Worm (Caenorhabditis elegans) whole organism, late embryonic: Measurements from ENCODE around the gene tag-307.

Experiments
- C38D4.7 ChIP-seq: fragments of 200-800 bp; sonication (Bioruptor generic); optimal IDR thresholded peaks from 2 replicates; lab custom pipeline; 2018; ENCODE audit warnings: mild to moderate bottlenecking, missing genetic modification characterization, moderate library complexity, missing compliant biosample characterization
- F13H6.1 ChIP-seq: sonication (generic microtip); optimal IDR thresholded peaks from 2 replicates; lab custom pipeline; 2016; ENCODE audit warnings: missing genetic modification characterization, missing compliant biosample characterization
- K02D7.2 ChIP-seq: sonication (generic microtip); optimal IDR thresholded peaks from 2 replicates; lab custom pipeline; 2017; ENCODE audit warnings: mild to moderate bottlenecking, missing genetic modification characterization, missing compliant biosample characterization
- T23F11.4 ChIP-seq: fragments of 200-800 bp; sonication (Bioruptor generic); optimal IDR thresholded peaks from 2 replicates; lab custom pipeline; 2018; ENCODE audit warnings: mild to moderate bottlenecking, missing genetic modification characterization, missing compliant biosample characterization
- ahr-1 ChIP-seq: sonication (generic microtip); optimal IDR thresholded peaks from 2 replicates; lab custom pipeline; 2016; ENCODE audit warnings: missing genetic modification characterization, missing compliant biosample characterization
- ama-1 ChIP-seq: fragments of 150-350 bp; optimal IDR thresholded peaks from 2 replicates; lab custom pipeline; 2014
- ceh-18 ChIP-seq: sonication (generic microtip); optimal IDR thresholded peaks from 2 replicates; lab custom pipeline; 2016; ENCODE audit warnings: missing genetic modification characterization, missing compliant biosample characterization
- ceh-19 ChIP-seq: fragments of 200-800 bp; sonication (Bioruptor generic); optimal IDR thresholded peaks from 2 replicates; lab custom pipeline; 2018; ENCODE audit warnings: mild to moderate bottlenecking, missing genetic modification characterization, missing compliant biosample characterization
- ceh-22 ChIP-seq: sonication (generic microtip); optimal IDR thresholded peaks from 2 replicates; lab custom pipeline; 2017; ENCODE audit warnings: missing biosample characterization, missing genetic modification characterization
- ceh-24 ChIP-seq: sonication (generic microtip); optimal IDR thresholded peaks from 2 replicates; lab custom pipeline; 2016; ENCODE audit warnings: mild to moderate bottlenecking, missing genetic modification characterization, missing compliant biosample characterization
- ceh-30 ChIP-seq: fragments of 150-350 bp; optimal IDR thresholded peaks from 2 replicates; lab custom pipeline; 2014; ENCODE audit warnings: missing biosample characterization, missing genetic modification characterization
- ceh-31 ChIP-seq: sonication (generic microtip); optimal IDR thresholded peaks from 2 replicates; lab custom pipeline; 2016; ENCODE audit warnings: missing genetic modification characterization, missing compliant biosample characterization
- ceh-34 ChIP-seq: sonication (generic microtip); optimal IDR thresholded peaks from 2 replicates; lab custom pipeline; 2016; ENCODE audit warnings: mild to moderate bottlenecking, missing genetic modification characterization, missing compliant biosample characterization
- ceh-45 ChIP-seq: fragments of 200-800 bp; sonication (Bioruptor generic); IDR thresholded peaks from 2 replicates; pipeline ENCODE4 v1.3.6; 2022; ENCODE audit warnings: missing genetic modification reagents, missing genetic modification characterization, missing compliant biosample characterization
- ceh-9 ChIP-seq: sonication (generic microtip); optimal IDR thresholded peaks from 2 replicates; lab custom pipeline; 2016; ENCODE audit warnings: mild to moderate bottlenecking, missing genetic modification characterization, inconsistent platforms, missing compliant biosample characterization
- che-1 ChIP-seq: sonication (generic microtip); optimal IDR thresholded peaks from 2 replicates; lab custom pipeline; 2016; ENCODE audit warnings: mild to moderate bottlenecking, missing genetic modification characterization, missing compliant biosample characterization
- dmd-4 ChIP-seq: sonication (generic microtip); optimal IDR thresholded peaks from 2 replicates; lab custom pipeline; 2016; ENCODE audit warnings: borderline replicate concordance, missing genetic modification characterization, missing compliant biosample characterization
- dve-1 ChIP-seq: sonication (generic microtip); optimal IDR thresholded peaks from 2 replicates; lab custom pipeline; 2017; ENCODE audit warnings: antibody characterized with exemption, mild to moderate bottlenecking, missing genetic modification characterization, missing compliant biosample characterization
- elt-2 ChIP-seq: sonication (generic microtip); optimal IDR thresholded peaks from 2 replicates; lab custom pipeline; 2016; ENCODE audit warnings: missing genetic modification reagents, missing genetic modification characterization, missing compliant biosample characterization
- elt-4 ChIP-seq: sonication (generic microtip); optimal IDR thresholded peaks from 2 replicates; lab custom pipeline; 2016; ENCODE audit warnings: missing genetic modification characterization, missing compliant biosample characterization
- ets-4 ChIP-seq: sonication (generic microtip); optimal IDR thresholded peaks from 2 replicates; lab custom pipeline; 2016; ENCODE audit warnings: missing genetic modification characterization, missing compliant biosample characterization
- eyg-1 ChIP-seq: sonication (generic microtip); optimal IDR thresholded peaks from 2 replicates; lab custom pipeline; 2016; ENCODE audit warnings: missing genotype, missing genetic modification characterization, missing compliant biosample characterization
- fax-1 ChIP-seq: sonication (generic microtip); optimal IDR thresholded peaks from 2 replicates; lab custom pipeline; 2016; ENCODE audit warnings: missing genotype, missing genetic modification characterization, missing compliant biosample characterization
- gmeb-2 ChIP-seq: sonication (generic microtip); optimal IDR thresholded peaks from 2 replicates; lab custom pipeline; 2016; ENCODE audit warnings: missing genetic modification characterization, inconsistent platforms, missing compliant biosample characterization
- hlh-6 ChIP-seq: sonication (generic microtip); optimal IDR thresholded peaks from 2 replicates; lab custom pipeline; 2016; ENCODE audit warnings: missing genotype, missing genetic modification characterization, missing compliant biosample characterization
- hlh-8 ChIP-seq: sonication (generic microtip); optimal IDR thresholded peaks from 2 replicates; lab custom pipeline; 2016; ENCODE audit warnings: missing genotype, missing genetic modification characterization, missing compliant biosample characterization
- lim-6 ChIP-seq: sonication (generic microtip); optimal IDR thresholded peaks from 2 replicates; lab custom pipeline; 2016; ENCODE audit warnings: missing genetic modification characterization, missing compliant biosample characterization
- madf-2 ChIP-seq: sonication (generic microtip); optimal IDR thresholded peaks from 2 replicates; lab custom pipeline; 2017; ENCODE audit warnings: missing genetic modification characterization, missing compliant biosample characterization
- mec-3 ChIP-seq: sonication (generic microtip); optimal IDR thresholded peaks from 2 replicates; lab custom pipeline; 2016; ENCODE audit warnings: borderline replicate concordance, missing genetic modification characterization, missing compliant biosample characterization
- nhr-11 ChIP-seq: fragments of 150-350 bp; optimal IDR thresholded peaks from 2 replicates; lab custom pipeline; 2014; ENCODE audit warnings: missing biosample characterization, missing genetic modification characterization
- npax-4 ChIP-seq: sonication (generic microtip); optimal IDR thresholded peaks from 2 replicates; lab custom pipeline; 2016; ENCODE audit warnings: missing genetic modification characterization, missing compliant biosample characterization
- pag-3 ChIP-seq: sonication (generic microtip); optimal IDR thresholded peaks from 2 replicates; lab custom pipeline; 2016; ENCODE audit warnings: missing compliant biosample characterization, missing genetic modification characterization, borderline replicate concordance
- pax-1 ChIP-seq: fragments of 150-350 bp; optimal IDR thresholded peaks from 2 replicates; lab custom pipeline; 2014; ENCODE audit warnings: missing biosample characterization, missing genetic modification characterization
- pha-4 ChIP-seq: fragments of 150-350 bp; optimal IDR thresholded peaks from 2 replicates; lab custom pipeline; 2018; ENCODE audit warnings: missing biosample characterization, missing genetic modification reagents, missing genetic modification characterization
- pqm-1 ChIP-seq: sonication (generic microtip); optimal IDR thresholded peaks from 2 replicates; lab custom pipeline; 2016; ENCODE audit warnings: missing genetic modification characterization, missing compliant biosample characterization
- ref-2 ChIP-seq: sonication (generic microtip); optimal IDR thresholded peaks from 2 replicates; lab custom pipeline; 2016; ENCODE audit warnings: missing genetic modification characterization, missing compliant biosample characterization
- rnt-1 ChIP-seq: sonication (generic microtip); optimal IDR thresholded peaks from 2 replicates; lab custom pipeline; 2016; ENCODE audit warnings: missing genetic modification characterization, missing compliant biosample characterization
- sdc-2 ChIP-seq: sonication (generic microtip); optimal IDR thresholded peaks from 2 replicates; lab custom pipeline; 2016; ENCODE audit warnings: missing genotype, missing genetic modification characterization, missing compliant biosample characterization
- sox-2 ChIP-seq: fragments of 200-800 bp; sonication (Bioruptor generic); IDR thresholded peaks from 2 replicates; pipeline ENCODE4 v1.3.6; 2022; ENCODE audit warnings: missing genetic modification reagents, missing genetic modification characterization, missing compliant biosample characterization
- syd-9 ChIP-seq: sonication (generic microtip); optimal IDR thresholded peaks from 2 replicates; lab custom pipeline; 2016; ENCODE audit warnings: mild to moderate bottlenecking, missing genetic modification characterization, moderate library complexity, missing compliant biosample characterization
- tbx-2 ChIP-seq: sonication (generic microtip); optimal IDR thresholded peaks from 2 replicates; lab custom pipeline; 2016; ENCODE audit warnings: missing genetic modification characterization, missing compliant biosample characterization
- tbx-7 ChIP-seq: sonication (generic microtip); optimal IDR thresholded peaks from 2 replicates; lab custom pipeline; 2016; ENCODE audit warnings: missing genotype, missing genetic modification characterization, missing compliant biosample characterization
- ttx-3 ChIP-seq: sonication (generic microtip); optimal IDR thresholded peaks from 2 replicates; lab custom pipeline; 2016; ENCODE audit warnings: missing genetic modification reagents, missing genetic modification characterization, missing compliant biosample characterization
- unc-3 ChIP-seq, 2 experiments: fragments of 200-800 bp in 1 of 2; sonication (Bioruptor generic) in 1 of 2; sonication (generic microtip) in 1 of 2; conservative IDR thresholded peaks in 1 of 2; optimal IDR thresholded peaks in 1 of 2; 2 replicates each; pipeline versions ENCODE4 v1.3.6 to Lab custom; 2016 to 2022; ENCODE audit warnings: missing compliant biosample characterization in 2 of 2, missing genetic modification characterization in 2 of 2, missing genetic modification reagents in 1 of 2
- unc-42 ChIP-seq: sonication (generic microtip); optimal IDR thresholded peaks from 2 replicates; lab custom pipeline; 2016; ENCODE audit warnings: missing genotype, missing genetic modification characterization, missing compliant biosample characterization
- unc-55 ChIP-seq: sonication (generic microtip); optimal IDR thresholded peaks from 2 replicates; lab custom pipeline; 2017; ENCODE audit warnings: missing biosample characterization, missing genetic modification reagents, missing genetic modification characterization
- zip-5 ChIP-seq: sonication (generic microtip); optimal IDR thresholded peaks from 2 replicates; lab custom pipeline; 2016; ENCODE audit warnings: missing genetic modification characterization, missing compliant biosample characterization
- ztf-16 ChIP-seq: sonication (generic microtip); optimal IDR thresholded peaks from 2 replicates; lab custom pipeline; 2017; ENCODE audit warnings: missing genetic modification characterization, missing compliant biosample characterization

Gene tag-307

DNA sequence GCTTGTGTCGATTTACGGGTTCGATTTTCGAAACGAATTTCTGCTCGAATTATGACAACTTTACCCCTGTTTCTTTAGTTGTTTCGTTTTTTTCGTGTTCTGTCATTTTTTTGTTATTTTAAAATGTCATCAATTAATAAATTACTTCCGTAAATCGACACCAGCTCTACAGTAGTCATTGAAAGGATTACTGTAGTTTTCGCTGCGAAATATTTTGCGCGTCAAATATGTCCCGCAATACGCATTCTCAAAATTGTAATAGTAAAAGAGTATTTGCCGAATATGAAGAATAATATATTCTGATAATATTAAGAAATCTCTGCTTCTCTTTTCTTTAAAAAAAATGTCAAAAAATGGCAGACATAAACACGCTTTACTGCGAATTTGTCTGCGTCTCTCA, 36.2 kb upstream of the tag-307 start:
- TF ChIP-seq tbx-7 (tag; lab: Kevin White, UChicago) = no peak
- no peak for TF ChIP-seq rnt-1 (tag; lab: Kevin White, UChicago)
- TF ChIP-seq ama-1 (lab: Kevin White, UChicago) = no peak
- TF ChIP-seq ceh-31 (tag; lab: Kevin White, UChicago) = no peak
- no peak for TF ChIP-seq ttx-3 (tag; lab: Kevin White, UChicago)
- TF ChIP-seq K02D7.2 = no peak
- no peak for TF ChIP-seq madf-2 (tag; lab: Kevin White, UChicago)
- no peak for TF ChIP-seq eyg-1 (tag; lab: Kevin White, UChicago)
- TF ChIP-seq pag-3 (tag; lab: Kevin White, UChicago) = no peak
- no peak for TF ChIP-seq nhr-11
- TF ChIP-seq ceh-45 = no peak
- no peak for TF ChIP-seq ceh-24 (tag; lab: Kevin White, UChicago)
- TF ChIP-seq sdc-2 = no peak
- TF ChIP-seq, all 69 proteins: peak for 0

ce11 chrIII:7892333-7892732, 35.3 kb upstream of the tag-307 start:
- TF ChIP-seq pag-3 (tag; lab: Kevin White, UChicago) = no peak
- TF ChIP-seq rnt-1 (tag; lab: Kevin White, UChicago) = no peak

- TF ChIP-seq lim-6 = no peak
- TF ChIP-seq rnt-1 (tag; lab: Kevin White, UChicago) = peak; percentile 61
- peak; percentile 19 for TF ChIP-seq F13H6.1 (tag; lab: Kevin White, UChicago)
- TF ChIP-seq elt-4 (tag; lab: Kevin White, UChicago) = no peak
- no peak for TF ChIP-seq ceh-45
- TF ChIP-seq C38D4.7 (GFP tag; lab: Kevin White, UChicago) = no peak
- peak; percentile 80 for TF ChIP-seq ceh-34
- TF ChIP-seq T23F11.4 (GFP tag; lab: Kevin White, UChicago) = no peak
- no peak for TF ChIP-seq sox-2
- TF ChIP-seq ceh-19 (GFP tag; lab: Kevin White, UChicago) = no peak
- TF ChIP-seq ceh-31 (tag; lab: Kevin White, UChicago) = peak; percentile 78
- TF ChIP-seq dmd-4 (tag; lab: Kevin White, UChicago) = no peak
- no peak for TF ChIP-seq pqm-1 (tag; lab: Kevin White, UChicago)
- no peak for TF ChIP-seq ceh-30 (tag; lab: Kevin White, UChicago)
- TF ChIP-seq che-1 (tag; lab: Kevin White, UChicago) = no peak
- no peak for TF ChIP-seq ceh-22 (tag; lab: Kevin White, UChicago)
- no peak for TF ChIP-seq ahr-1 (tag; lab: Kevin White, UChicago)
- no peak for TF ChIP-seq ceh-24 (tag; lab: Kevin White, UChicago)
- no peak for TF ChIP-seq unc-42 (tag; lab: Kevin White, UChicago)
- no peak for TF ChIP-seq ceh-9 (tag; lab: Kevin White, UChicago)
- TF ChIP-seq mec-3 = no peak
- no peak for TF ChIP-seq fax-1 (tag; lab: Kevin White, UChicago)
- TF ChIP-seq ztf-16 (tag; lab: Kevin White, UChicago) = no peak
- TF ChIP-seq gmeb-2 = no peak
- TF ChIP-seq dve-1 (tag; lab: Kevin White, UChicago) = no peak
- peak; percentile 21 for TF ChIP-seq ets-4
- TF ChIP-seq npax-4 (tag; lab: Kevin White, UChicago) = no peak
- TF ChIP-seq hlh-6 = no peak
- no peak for TF ChIP-seq zip-5 (tag; lab: Kevin White, UChicago)
- TF ChIP-seq syd-9 = peak; percentile 16
- peak; percentile 66 for TF ChIP-seq unc-55 (GFP tag; lab: Kevin White, UChicago)
- peak; percentile 79 for TF ChIP-seq ceh-18
- peak; percentile 65 for TF ChIP-seq elt-2
- no peak for TF ChIP-seq unc-3 (GFP tag; conservative IDR thresholded peaks at IDR 0.05; lab: Robert Waterston, UW)
- TF ChIP-seq unc-3 (tag; optimal IDR thresholded peaks at IDR 0.05; lab: Kevin White, UChicago) = no peak
- no peak for TF ChIP-seq pax-1 (tag; lab: Kevin White, UChicago)
- TF ChIP-seq pha-4 (tag; lab: Kevin White, UChicago) = no peak
- no peak for TF ChIP-seq hlh-8 (tag; lab: Kevin White, UChicago)
- TF ChIP-seq ama-1 (lab: Kevin White, UChicago) = no peak
- peak; percentile 57 for TF ChIP-seq ref-2
- TF ChIP-seq tbx-2 (tag; lab: Kevin White, UChicago) = peak; percentile 63
These were observed 34.7 kb upstream of the tag-307 start, which contains the start of the genes ZK688.5 and fahd-1 for ce11 chrIII:7891573-7892306. Gene ZK688.5 (minus strand): TSS chrIII:7891623. Gene fahd-1 (plus strand): TSS chrIII:7892256.
